Worm (Caenorhabditis elegans): Measurements from ENCODE around the gene parg-1.

DNA sequence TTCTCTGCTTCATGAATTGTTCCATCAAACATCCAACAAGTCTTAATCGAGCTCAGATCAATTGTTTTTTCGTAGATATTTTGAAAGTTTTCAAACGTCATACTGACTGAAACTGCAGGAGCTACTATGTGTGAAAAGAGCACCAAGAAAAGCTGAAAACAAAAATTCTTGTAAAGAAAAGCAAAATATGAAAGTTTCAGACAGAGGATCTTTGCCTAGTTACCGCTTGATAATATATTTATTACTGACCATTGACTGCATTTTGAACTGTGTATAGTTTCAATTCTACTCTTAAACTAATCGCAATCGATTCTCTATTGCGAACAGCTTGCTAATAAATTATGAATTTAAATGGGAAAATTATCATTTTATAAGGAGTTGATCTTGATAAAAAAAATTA is 52.2 kb downstream of the parg-1 start, which contains the start of gene clec-182:
- TF ChIP-seq dao-5 (tag; optimal IDR thresholded peaks at IDR 0.05) (no peak), him-1 (tag; optimal IDR thresholded peaks at IDR 0.05) (no peak), W03F9.2 (tag; optimal IDR thresholded peaks at IDR 0.05) (no peak)

All from whole organism, L4/young adult.